Fruit fly (Drosophila melanogaster): ENCODE results near the gene CG31267.

DNA sequence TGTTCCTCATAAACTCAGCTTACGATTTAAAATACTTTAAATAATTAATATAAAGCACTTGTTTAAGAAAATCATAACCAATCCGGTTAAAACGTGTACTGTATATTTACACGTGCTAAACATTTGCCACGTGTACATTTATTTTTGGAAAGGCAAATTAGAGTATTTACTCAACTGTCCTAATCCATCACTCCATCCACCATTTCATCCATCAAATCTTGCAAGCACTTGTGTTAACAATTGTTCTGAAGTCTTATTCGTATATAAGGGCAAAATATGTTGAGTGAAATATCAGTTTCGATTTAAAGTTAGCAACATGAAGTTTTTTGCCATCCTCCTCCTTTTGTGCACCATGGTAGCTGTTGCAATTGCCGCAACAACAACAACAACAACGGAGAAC is 12.7 kb upstream of the CG31267 start, which contains the start of gene CG42779:
- TF ChIP-seq CG32121 (GFP tag; IDR thresholded peaks at IDR 0.05) (no peak), CG4496 (GFP tag; IDR thresholded peaks at IDR 0.05) (no peak), Pif1A (GFP tag; optimal IDR thresholded peaks at IDR 0.05) (no peak), EcR (GFP tag; optimal IDR thresholded peaks at IDR 0.05) (no peak), CG34367 (tag; optimal IDR thresholded peaks at IDR 0.05) (no peak), CG17806 (tag; optimal IDR thresholded peaks at IDR 0.05) (no peak), CG10348 (GFP tag; IDR thresholded peaks at IDR 0.05) (no peak), rn (GFP tag; IDR thresholded peaks at IDR 0.05) (no peak), D1 (tag; optimal IDR thresholded peaks at IDR 0.05) (no peak), CG8159 (tag; optimal IDR thresholded peaks at IDR 0.05) (no peak), Snoo (tag; optimal IDR thresholded peaks at IDR 0.05) (no peak), CG15710 (tag; optimal IDR thresholded peaks at IDR 0.05) (no peak)
